Fruit fly (Drosophila melanogaster) whole organism: ENCODE results near the gene CG11034.

ENCODE experiments used
- EcR ChIP-seq, 2 experiments: fragments of >200 bp; optimal IDR thresholded peaks; 2 replicates each; lab custom pipeline; 2017; ENCODE audit warnings: missing biosample characterization in 2 of 2, missing genetic modification characterization in 2 of 2, missing genetic modification reagents in 2 of 2
- pan ChIP-seq: fragments of >200 bp; optimal IDR thresholded peaks from 2 replicates; lab custom pipeline; 2017
- psq ChIP-seq: fragments of >200 bp; optimal IDR thresholded peaks from 2 replicates; lab custom pipeline; 2017
- usp ChIP-seq: fragments of >200 bp; optimal IDR thresholded peaks from 2 replicates; lab custom pipeline; 2017; ENCODE audit warnings: missing biosample characterization, missing genetic modification characterization, mixed read lengths

dm6 chr2L:5820930-5821329 lies 15.7 kb downstream of the CG11034 start:
- TF ChIP-seq EcR (GFP tag; optimal IDR thresholded peaks at IDR 0.05; lab: Kevin White, UChicago) (no peak), usp (GFP tag; lab: Kevin White, UChicago) (no peak), psq (lab: Kevin White, UChicago) (no peak), pan (no peak)
